Worm (Caenorhabditis elegans) whole organism, mixed stage, embryonic: ENCODE data around the gene F59B2.13.
A peak's percentile ranks its signal among the peaks of the same experiment; 100 is the strongest.
"Not testable (repeated sequence)": the region's sequence is repeated elsewhere in the genome, so short reads cannot be mapped to it uniquely, and the experiment has no call there.

ENCODE experiments used
- M03D4.4 ChIP-seq: sonication (generic microtip); optimal IDR thresholded peaks from 2 replicates; lab custom pipeline; 2017; ENCODE audit warnings: mild to moderate bottlenecking, missing genetic modification characterization, missing compliant biosample characterization
- bed-3 ChIP-seq: fragments of 200-800 bp; sonication (Bioruptor generic); optimal IDR thresholded peaks from 3 replicates; lab custom pipeline; 2018; ENCODE audit warnings: mild to moderate bottlenecking, missing genetic modification characterization, moderate library complexity, missing compliant biosample characterization
- blmp-1 ChIP-seq: fragments of 150-350 bp; optimal IDR thresholded peaks from 2 replicates; lab custom pipeline; 2014; ENCODE audit warnings: missing biosample characterization, missing genetic modification characterization
- ceh-39 ChIP-seq: fragments of 150-350 bp; optimal IDR thresholded peaks from 2 replicates; lab custom pipeline; 2014; ENCODE audit warnings: missing biosample characterization, missing genetic modification characterization
- ceh-43 ChIP-seq: fragments of 200-800 bp; sonication (Bioruptor generic); optimal IDR thresholded peaks from 2 replicates; lab custom pipeline; 2018; ENCODE audit warnings: mild to moderate bottlenecking, missing genetic modification characterization, moderate library complexity, missing compliant biosample characterization
- ceh-83 ChIP-seq: fragments of 200-800 bp; sonication (Bioruptor generic); optimal IDR thresholded peaks from 2 replicates; lab custom pipeline; 2018; ENCODE audit warnings: mild to moderate bottlenecking, missing genetic modification characterization, missing compliant biosample characterization
- ces-1 ChIP-seq: fragments of 150-350 bp; optimal IDR thresholded peaks from 2 replicates; lab custom pipeline; 2014; ENCODE audit warnings: missing biosample characterization, missing genetic modification reagents, missing genetic modification characterization
- cnd-1 ChIP-seq: fragments of 200-800 bp; sonication (Bioruptor generic); optimal IDR thresholded peaks from 2 replicates; lab custom pipeline; 2018; ENCODE audit warnings: mild to moderate bottlenecking, missing genetic modification characterization, missing compliant biosample characterization
- drap-1 ChIP-seq: fragments of 200-800 bp; sonication (Bioruptor generic); optimal IDR thresholded peaks from 3 replicates; lab custom pipeline; 2018; ENCODE audit warnings: mild to moderate bottlenecking, missing genetic modification characterization, missing compliant biosample characterization
- elt-1 ChIP-seq: sonication (generic microtip); optimal IDR thresholded peaks from 2 replicates; lab custom pipeline; 2017; ENCODE audit warnings: missing genetic modification characterization, mild to moderate bottlenecking, missing compliant biosample characterization, antibody characterized with exemption, moderate library complexity, borderline replicate concordance; ENCODE audit not compliant: insufficient read depth
- elt-3 ChIP-seq: fragments of 150-350 bp; optimal IDR thresholded peaks from 2 replicates; lab custom pipeline; 2014; ENCODE audit warnings: missing biosample characterization, missing genetic modification characterization
- flh-1 ChIP-seq: fragments of 200-800 bp; sonication (Bioruptor generic); optimal IDR thresholded peaks from 2 replicates; lab custom pipeline; 2018; ENCODE audit warnings: mild to moderate bottlenecking, missing genetic modification characterization, moderate library complexity, missing compliant biosample characterization
- ham-2 ChIP-seq: fragments of 200-800 bp; sonication (Bioruptor generic); optimal IDR thresholded peaks from 2 replicates; lab custom pipeline; 2018; ENCODE audit warnings: mild to moderate bottlenecking, missing genetic modification characterization, missing compliant biosample characterization
- hlh-1 ChIP-seq: fragments of 150-350 bp; optimal IDR thresholded peaks from 2 replicates; lab custom pipeline; 2014; ENCODE audit warnings: missing biosample characterization, missing genetic modification reagents, missing genetic modification characterization
- lin-13 ChIP-seq: fragments of 150-350 bp; optimal IDR thresholded peaks from 2 replicates; lab custom pipeline; 2014; ENCODE audit warnings: missing biosample characterization, missing genetic modification characterization
- lin-32 ChIP-seq: fragments of 200-800 bp; sonication (Bioruptor generic); optimal IDR thresholded peaks from 2 replicates; lab custom pipeline; 2018; ENCODE audit warnings: mild to moderate bottlenecking, missing genetic modification characterization, missing compliant biosample characterization
- lsy-2 ChIP-seq: fragments of 150-350 bp; optimal IDR thresholded peaks from 2 replicates; lab custom pipeline; 2014; ENCODE audit warnings: missing biosample characterization, missing genetic modification characterization
- mls-2 ChIP-seq: sonication (generic microtip); optimal IDR thresholded peaks from 2 replicates; lab custom pipeline; 2016; ENCODE audit warnings: mild to moderate bottlenecking, missing genetic modification characterization, moderate library complexity, missing compliant biosample characterization
- nhr-12 ChIP-seq: fragments of 150-350 bp; optimal IDR thresholded peaks from 2 replicates; lab custom pipeline; 2014; ENCODE audit warnings: missing biosample characterization, missing genetic modification characterization
- nhr-2 ChIP-seq: fragments of 150-350 bp; optimal IDR thresholded peaks from 2 replicates; lab custom pipeline; 2014; ENCODE audit warnings: missing biosample characterization, missing genetic modification characterization
- nhr-237 ChIP-seq: fragments of 150-350 bp; optimal IDR thresholded peaks from 2 replicates; lab custom pipeline; 2014; ENCODE audit warnings: missing biosample characterization, missing genetic modification characterization
- nhr-28 ChIP-seq: fragments of 150-350 bp; optimal IDR thresholded peaks from 2 replicates; lab custom pipeline; 2014; ENCODE audit warnings: missing biosample characterization, missing genetic modification characterization
- pha-4 ChIP-seq: fragments of 150-350 bp; optimal IDR thresholded peaks from 2 replicates; lab custom pipeline; 2018; ENCODE audit warnings: missing biosample characterization, missing genetic modification reagents, missing genetic modification characterization
- sem-2 ChIP-seq: fragments of 200-800 bp; sonication (Bioruptor generic); optimal IDR thresholded peaks from 2 replicates; lab custom pipeline; 2018; ENCODE audit warnings: mild to moderate bottlenecking, missing genetic modification characterization, missing compliant biosample characterization
- snpc-4 ChIP-seq: fragments of 150-350 bp; optimal IDR thresholded peaks from 2 replicates; lab custom pipeline; 2014; ENCODE audit warnings: missing biosample characterization, missing genetic modification characterization
- sptf-1 ChIP-seq: sonication (generic microtip); optimal IDR thresholded peaks from 2 replicates; lab custom pipeline; 2017; ENCODE audit warnings: mild to moderate bottlenecking, missing genetic modification characterization, moderate library complexity, missing compliant biosample characterization
- unc-120 ChIP-seq: sonication (generic microtip); optimal IDR thresholded peaks from 2 replicates; lab custom pipeline; 2017; ENCODE audit warnings: missing genetic modification characterization, missing compliant biosample characterization; ENCODE audit not compliant: poor library complexity, severe bottlenecking
- unc-39 ChIP-seq: fragments of 150-350 bp; optimal IDR thresholded peaks from 2 replicates; lab custom pipeline; 2014; ENCODE audit warnings: missing biosample characterization, missing genetic modification characterization
- unc-62 ChIP-seq: fragments of 150-350 bp; optimal IDR thresholded peaks from 2 replicates; lab custom pipeline; 2014; ENCODE audit warnings: missing biosample characterization, missing genetic modification reagents, missing genetic modification characterization
- zip-8 ChIP-seq: fragments of 150-350 bp; optimal IDR thresholded peaks from 2 replicates; lab custom pipeline; 2014; ENCODE audit warnings: missing biosample characterization, missing genetic modification characterization
- ztf-11 ChIP-seq: fragments of 150-350 bp; optimal IDR thresholded peaks from 2 replicates; lab custom pipeline; 2014; ENCODE audit warnings: missing biosample characterization, missing genetic modification characterization

F59B2.13 gene

DNA sequence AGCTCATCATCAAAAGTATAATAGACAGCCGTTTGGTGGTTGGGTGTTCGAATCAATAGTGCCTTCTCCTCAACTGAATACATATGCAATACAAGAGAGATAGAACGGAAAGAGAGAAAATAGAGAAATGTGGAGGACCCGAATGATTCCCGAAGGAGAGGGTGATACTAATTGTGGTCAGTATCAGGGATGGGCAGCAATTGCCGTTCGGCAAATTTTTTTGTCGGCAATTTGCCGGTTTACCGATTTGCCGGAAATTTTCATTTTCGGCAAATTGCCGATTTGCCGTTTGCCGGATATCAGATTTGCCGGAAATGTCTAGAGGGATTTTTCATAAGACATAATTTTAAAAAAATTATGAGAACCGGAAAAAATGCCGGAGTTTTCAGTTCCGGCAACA, 14.5 kb downstream of the F59B2.13 start, which contains the start of gene F59B2.9:
Gene F59B2.9 (minus strand): TSS at position 101 of the 400 bp plus-strand sequence.
- TF ChIP-seq pha-4 (tag; lab: Kevin White, UChicago) (no peak), M03D4.4 (no peak), nhr-237 (no peak), unc-39 (tag; lab: Kevin White, UChicago) (no peak), ceh-39 (tag; lab: Kevin White, UChicago) (no peak), blmp-1 (tag; lab: Kevin White, UChicago) (no peak), ces-1 (no peak), ham-2 (no peak), drap-1 (GFP tag; lab: Kevin White, UChicago) (no peak), elt-1 (no peak), lin-32 (GFP tag; lab: Kevin White, UChicago) (no peak), lsy-2 (tag; lab: Kevin White, UChicago) (no peak), snpc-4 (tag; lab: Kevin White, UChicago) (no peak), ztf-11 (tag; lab: Kevin White, UChicago) (no peak)

DNA sequence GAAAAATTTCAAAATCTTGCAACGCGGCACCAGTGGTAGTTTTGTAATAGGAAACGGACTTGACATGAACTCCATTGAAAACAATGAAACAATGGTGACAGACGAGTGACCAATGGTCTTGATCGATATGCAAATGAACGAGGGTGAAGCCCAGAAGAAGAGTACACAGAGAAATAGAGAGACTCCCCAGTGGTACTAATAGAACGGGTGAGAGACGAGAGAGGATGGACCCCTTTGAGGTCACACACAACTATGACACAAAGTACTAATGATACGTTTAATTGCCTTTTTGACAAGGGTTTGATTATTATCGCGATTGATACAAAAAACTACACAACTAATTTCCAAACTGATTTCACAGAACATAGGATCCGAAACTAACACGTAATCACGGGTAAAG, 16.8 kb downstream of the F59B2.13 start, which contains the start of gene F59B2.8:
Gene F59B2.8 (minus strand): TSS at position 151 of the 400 bp plus-strand sequence.
- TF ChIP-seq hlh-1 (tag; lab: Kevin White, UChicago) (peak; percentile 15), M03D4.4 (no peak), ham-2 (no peak), drap-1 (GFP tag; lab: Kevin White, UChicago) (no peak), ces-1 (peak; percentile 25), nhr-237 (no peak), sptf-1 (tag; lab: Kevin White, UChicago) (no peak), sem-2 (GFP tag; lab: Kevin White, UChicago) (no peak), zip-8 (no peak), flh-1 (GFP tag; lab: Kevin White, UChicago) (no peak), mls-2 (tag; lab: Kevin White, UChicago) (peak; percentile 22), lin-13 (tag; lab: Kevin White, UChicago) (no peak), elt-1 (no peak), unc-62 (GFP tag; lab: Kevin White, UChicago) (peak; percentile 62), nhr-28 (no peak), nhr-12 (no peak), ztf-11 (tag; lab: Kevin White, UChicago) (no peak), unc-120 (tag; lab: Kevin White, UChicago) (peak; percentile 20), blmp-1 (tag; lab: Kevin White, UChicago) (no peak)

DNA sequence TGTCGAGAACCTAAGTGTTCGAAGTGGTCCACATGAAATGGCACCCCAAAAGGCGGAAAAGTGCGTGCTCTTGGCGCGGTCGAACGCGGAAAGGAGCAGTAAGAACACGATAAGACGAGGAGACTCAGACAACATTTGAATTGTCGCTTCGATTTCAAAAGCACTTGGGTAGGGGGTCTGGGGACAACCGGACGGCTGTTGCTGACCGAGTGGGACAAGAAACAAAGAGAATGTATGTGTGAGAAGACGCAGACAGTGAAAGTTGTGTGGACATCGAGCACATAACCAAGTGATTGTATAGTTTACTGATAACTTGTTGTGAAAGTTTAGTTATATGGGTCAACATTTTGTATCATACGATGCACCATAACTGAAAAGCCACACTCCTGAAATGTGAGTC, 19.7 kb downstream of the F59B2.13 start:
- TF ChIP-seq unc-62 (GFP tag; lab: Kevin White, UChicago) (peak; percentile 69), snpc-4 (tag; lab: Kevin White, UChicago) (no peak), lsy-2 (tag; lab: Kevin White, UChicago) (no peak), zip-8 (no peak), ceh-83 (GFP tag; lab: Kevin White, UChicago) (no peak), blmp-1 (tag; lab: Kevin White, UChicago) (no peak), nhr-28 (no peak), unc-120 (tag; lab: Kevin White, UChicago) (peak; percentile 67), cnd-1 (tag; lab: Kevin White, UChicago) (peak; percentile 24), bed-3 (GFP tag; lab: Kevin White, UChicago) (no peak), drap-1 (GFP tag; lab: Kevin White, UChicago) (peak; percentile 59), elt-1 (no peak), sptf-1 (tag; lab: Kevin White, UChicago) (peak; percentile 10), elt-3 (tag; lab: Kevin White, UChicago) (no peak), pha-4 (tag; lab: Kevin White, UChicago) (peak; percentile 22), ztf-11 (tag; lab: Kevin White, UChicago) (no peak), lin-13 (tag; lab: Kevin White, UChicago) (no peak), ceh-43 (GFP tag; lab: Kevin White, UChicago) (no peak), hlh-1 (tag; lab: Kevin White, UChicago) (peak; percentile 87), nhr-12 (peak; percentile 57), unc-39 (tag; lab: Kevin White, UChicago) (no peak)

DNA sequence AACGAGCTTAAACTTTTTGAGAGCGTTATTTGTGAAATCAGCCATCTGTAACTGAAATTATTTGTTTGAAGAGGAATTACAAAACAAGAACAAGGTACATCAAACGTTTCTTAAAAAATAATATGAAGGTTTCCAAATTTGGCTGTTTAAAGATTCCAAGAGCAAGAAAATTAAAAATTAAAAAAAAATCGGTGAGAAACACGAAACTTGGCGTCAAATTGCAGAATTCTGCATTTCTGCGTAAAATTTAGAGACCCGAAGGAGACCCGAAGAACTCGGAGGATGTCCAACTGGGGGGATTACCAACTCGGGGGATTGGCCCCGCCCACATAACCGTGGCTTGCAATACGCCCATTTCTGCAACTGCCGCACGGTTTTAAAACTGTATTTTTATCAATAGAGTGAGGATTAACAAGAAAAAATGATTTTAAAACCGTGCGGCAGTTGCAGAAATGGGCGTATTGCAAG, 20.9 kb downstream of the F59B2.13 start, which contains the start of gene rab-6.1:
Gene rab-6.1 (minus strand): TSS at position 51 of the 468 bp plus-strand sequence.
- not testable (repeated sequence) for TF ChIP-seq elt-1; lin-13 (tag; lab: Kevin White, UChicago); nhr-2
